Fruit fly (Drosophila melanogaster) S2 (cell line): ENCODE measurements around the gene CG10185.

ENCODE experiments used
- CG8478 ChIP-seq: fragments of >200 bp; optimal IDR thresholded peaks from 2 replicates; lab custom pipeline; 2018
- CTCF ChIP-seq, 2 experiments: fragments of >200 bp; optimal IDR thresholded peaks; 2 replicates each; lab custom pipeline; 2018

dm6 chr3R:16094011-16094729, 26.8 kb upstream of the CG10185 start:
- TF ChIP-seq CG8478 (no peak), CTCF (optimal IDR thresholded peaks at IDR 0.05; lab: Kevin White, UChicago) (no peak)
